Comparison of ENCODE assay signal across 7 worm cellular contexts in genomic region chrX:8791821-8792220, ce11.
A peak's percentile ranks its signal among the peaks of the same experiment; 100 is the strongest.
TF ChIP-seq lines count a peak whose summit lies in the region.

Gene chup-1, plus strand, starts transcription at chrX:8792160.

TF ChIP-seq in whole organism, L1 larva, 84 proteins besides CTCF, POLR2A, EP300 and RAD21 (continues in another document):
- peak; percentile 52 for TF ChIP-seq snu-23 (GFP tag; optimal IDR thresholded peaks at IDR 0.05; lab: Kevin White, UChicago)
- TF ChIP-seq efl-1 (optimal IDR thresholded peaks at IDR 0.05; lab: Kevin White, UChicago), result peak; percentile 18 to 35
- TF ChIP-seq efl-1 (GFP tag; optimal IDR thresholded peaks at IDR 0.05 in 1 of 2; lab: Kevin White, UChicago), result peak in 1 of 2 experiments; percentile 83
- no peak for TF ChIP-seq hlh-17 (GFP tag; optimal IDR thresholded peaks at IDR 0.05; lab: Kevin White, UChicago; ENCODE audit: borderline replicate concordance)
- TF ChIP-seq pag-3 (tag; optimal IDR thresholded peaks at IDR 0.05; lab: Kevin White, UChicago; ENCODE audit: borderline replicate concordance, insufficient read depth), result no peak
- no peak for TF ChIP-seq ets-5 (GFP tag; IDR thresholded peaks at IDR 0.05; lab: Robert Waterston, UW)
- TF ChIP-seq swsn-7 (tag; optimal IDR thresholded peaks at IDR 0.05; lab: Kevin White, UChicago), result no peak
- TF ChIP-seq lsy-2 (tag; optimal IDR thresholded peaks at IDR 0.05; lab: Kevin White, UChicago), result peak; percentile 13 to 55
- peak; percentile 34 for TF ChIP-seq nhr-71 (tag; optimal IDR thresholded peaks at IDR 0.05; lab: Kevin White, UChicago)
- peak in 1 of 3 experiments; percentile 48 for TF ChIP-seq dpl-1 (GFP tag; optimal IDR thresholded peaks at IDR 0.05; lab: Kevin White, UChicago)
- TF ChIP-seq mef-2 (tag; optimal IDR thresholded peaks at IDR 0.05; lab: Kevin White, UChicago), result no peak
- TF ChIP-seq blmp-1 (tag; optimal IDR thresholded peaks at IDR 0.05; lab: Kevin White, UChicago), result peak; percentile 73

TF ChIP-seq in whole organism, L2 larva, 48 proteins besides CTCF, POLR2A, EP300 and RAD21 (continues in another document):
- TF ChIP-seq C34F6.9 (tag; optimal IDR thresholded peaks at IDR 0.05; lab: Kevin White, UChicago) (peak; percentile 24), unc-62 (GFP tag; optimal IDR thresholded peaks at IDR 0.05; lab: Kevin White, UChicago) (no peak), sma-9 (GFP tag; optimal IDR thresholded peaks at IDR 0.05; lab: Kevin White, UChicago) (no peak), sma-9 (tag; optimal IDR thresholded peaks at IDR 0.05; lab: Kevin White, UChicago) (no peak), nhr-129 (tag; optimal IDR thresholded peaks at IDR 0.05; lab: Kevin White, UChicago) (peak; percentile 57), R02D3.7 (tag; optimal IDR thresholded peaks at IDR 0.05; lab: Kevin White, UChicago) (peak; percentile 61), ztf-11 (tag; optimal IDR thresholded peaks at IDR 0.05; lab: Kevin White, UChicago) (no peak), ZK546.5 (tag; optimal IDR thresholded peaks at IDR 0.05; lab: Kevin White, UChicago) (no peak), unc-55 (GFP tag; optimal IDR thresholded peaks at IDR 0.05; lab: Kevin White, UChicago) (peak; percentile 46), nhr-21 (tag; optimal IDR thresholded peaks at IDR 0.05; lab: Kevin White, UChicago) (peak; percentile 26), nhr-23 (tag; optimal IDR thresholded peaks at IDR 0.05; lab: Kevin White, UChicago) (no peak), dmd-4 (tag; optimal IDR thresholded peaks at IDR 0.05; lab: Kevin White, UChicago) (no peak), fos-1 (tag; optimal IDR thresholded peaks at IDR 0.05; lab: Kevin White, UChicago) (peak; percentile 30), sma-3 (GFP tag; optimal IDR thresholded peaks at IDR 0.05; lab: Kevin White, UChicago) (peak; percentile 25)

TF ChIP-seq in whole organism, L3 larva, 47 proteins besides CTCF, POLR2A, EP300 and RAD21:
- TF ChIP-seq nfya-1 (tag; optimal IDR thresholded peaks at IDR 0.05; lab: Kevin White, UChicago; ENCODE audit: insufficient read depth), result peak; percentile 41
- no peak for TF ChIP-seq fkh-10 (GFP tag; optimal IDR thresholded peaks at IDR 0.05; lab: Kevin White, UChicago)
- peak; percentile 60 for TF ChIP-seq pha-4 (tag; optimal IDR thresholded peaks at IDR 0.05; lab: Kevin White, UChicago)
- TF ChIP-seq elt-2 (tag; optimal IDR thresholded peaks at IDR 0.05; lab: Kevin White, UChicago), result peak; percentile 22
- TF ChIP-seq R02D3.7 (tag; optimal IDR thresholded peaks at IDR 0.05; lab: Kevin White, UChicago), result peak; percentile 89
- no peak for TF ChIP-seq aly-2 (tag; optimal IDR thresholded peaks at IDR 0.05; lab: Kevin White, UChicago)
- peak; percentile 55 for TF ChIP-seq lin-15B (tag; optimal IDR thresholded peaks at IDR 0.05; lab: Kevin White, UChicago)
- TF ChIP-seq lin-39 (tag; optimal IDR thresholded peaks at IDR 0.05; lab: Kevin White, UChicago), result peak; percentile 46
- peak; percentile 18 for TF ChIP-seq snpc-4 (tag; optimal IDR thresholded peaks at IDR 0.05; lab: Kevin White, UChicago)
- peak; percentile 33 for TF ChIP-seq egl-5 (tag; optimal IDR thresholded peaks at IDR 0.05; lab: Kevin White, UChicago)
- TF ChIP-seq lsy-12 (tag; optimal IDR thresholded peaks at IDR 0.05; lab: Kevin White, UChicago), result no peak
- no peak for TF ChIP-seq eor-1 (tag; optimal IDR thresholded peaks at IDR 0.05; lab: Kevin White, UChicago)

TF ChIP-seq in whole organism, L4 larva, 104 proteins besides CTCF, POLR2A, EP300 and RAD21 (continues in another document):
- no peak for TF ChIP-seq nhr-42 (GFP tag; IDR thresholded peaks at IDR 0.05; lab: Robert Waterston, UW)
- TF ChIP-seq mep-1 (tag; optimal IDR thresholded peaks at IDR 0.05; lab: Kevin White, UChicago), result peak; percentile 47
- TF ChIP-seq arid-1 (GFP tag; conservative IDR thresholded peaks at IDR 0.05; lab: Robert Waterston, UW), result no peak
- TF ChIP-seq F26F4.8 (GFP tag; conservative IDR thresholded peaks at IDR 0.05; lab: Robert Waterston, UW), result no peak
- TF ChIP-seq unc-130 (GFP tag; optimal IDR thresholded peaks at IDR 0.05; lab: Kevin White, UChicago), result no peak
- no peak for TF ChIP-seq lin-1 (GFP tag; IDR thresholded peaks at IDR 0.05; lab: Robert Waterston, UW)
- no peak for TF ChIP-seq nhr-76 (tag; optimal IDR thresholded peaks at IDR 0.05; lab: Kevin White, UChicago)
- TF ChIP-seq dmd-6 (GFP tag; IDR thresholded peaks at IDR 0.05; lab: Robert Waterston, UW), result 0 out of 2 replicates have a peak, but pooled peaks have one; percentile 13
- TF ChIP-seq lim-7 (GFP tag; IDR thresholded peaks at IDR 0.05; lab: Robert Waterston, UW), result no peak
- peak; percentile 52 for TF ChIP-seq mes-2 (tag; optimal IDR thresholded peaks at IDR 0.05; lab: Kevin White, UChicago; ENCODE audit: poor library complexity, severe bottlenecking)
- TF ChIP-seq zag-1 (tag; optimal IDR thresholded peaks at IDR 0.05; lab: Kevin White, UChicago), result no peak
- peak; percentile 60 for TF ChIP-seq hlh-30 (tag; optimal IDR thresholded peaks at IDR 0.05; lab: Kevin White, UChicago; ENCODE audit: insufficient read depth)
- TF ChIP-seq sdz-12 (GFP tag; optimal IDR thresholded peaks at IDR 0.05; lab: Kevin White, UChicago), result no peak
- TF ChIP-seq daf-19 (GFP tag; conservative IDR thresholded peaks at IDR 0.05; lab: Robert Waterston, UW), result no peak

TF ChIP-seq in whole organism, late embryonic, 69 proteins besides CTCF, POLR2A, EP300 and RAD21:
- TF ChIP-seq nfya-1 (tag; optimal IDR thresholded peaks at IDR 0.05; lab: Kevin White, UChicago) (peak; percentile 4), ceh-48 (tag; optimal IDR thresholded peaks at IDR 0.05; lab: Kevin White, UChicago) (peak; percentile 22), pqm-1 (tag; optimal IDR thresholded peaks at IDR 0.05; lab: Kevin White, UChicago) (no peak)

TF ChIP-seq in whole organism, mixed stage, embryonic, 35 proteins besides CTCF, POLR2A, EP300 and RAD21:
- peak; percentile 20 for TF ChIP-seq lin-13 (tag; optimal IDR thresholded peaks at IDR 0.05; lab: Kevin White, UChicago)
- TF ChIP-seq mep-1 (tag; optimal IDR thresholded peaks at IDR 0.05; lab: Kevin White, UChicago), result peak; percentile 68
- peak; percentile 58 for TF ChIP-seq ceh-39 (tag; optimal IDR thresholded peaks at IDR 0.05; lab: Kevin White, UChicago)
- TF ChIP-seq hlh-1 (tag; optimal IDR thresholded peaks at IDR 0.05; lab: Kevin White, UChicago), result peak; percentile 38
- TF ChIP-seq lin-32 (GFP tag; optimal IDR thresholded peaks at IDR 0.05; lab: Kevin White, UChicago), result peak; percentile 56
- no peak for TF ChIP-seq nhr-76 (tag; optimal IDR thresholded peaks at IDR 0.05; lab: Kevin White, UChicago)
TF ChIP-seq in whole organism, mixed stage, embryonic: peak in this region for 5.

TF ChIP-seq in whole organism, young adult, 124 proteins besides CTCF, POLR2A, EP300 and RAD21:
- TF ChIP-seq repo-1 (tag; optimal IDR thresholded peaks at IDR 0.05; lab: Kevin White, UChicago) (peak; percentile 7), lin-26 (GFP tag; IDR thresholded peaks at IDR 0.05; lab: Robert Waterston, UW) (no peak), madf-8 (GFP tag; conservative IDR thresholded peaks at IDR 0.05; lab: Robert Waterston, UW) (no peak), nfyb-1 (GFP tag; IDR thresholded peaks at IDR 0.05; lab: Robert Waterston, UW) (no peak), attf-5 (GFP tag; optimal IDR thresholded peaks at IDR 0.05; lab: Kevin White, UChicago) (peak; percentile 45), ztf-6 (GFP tag; IDR thresholded peaks at IDR 0.05; lab: Robert Waterston, UW) (no peak), rec-8 (tag; optimal IDR thresholded peaks at IDR 0.05; lab: Kevin White, UChicago) (no peak), xnd-1 (tag; optimal IDR thresholded peaks at IDR 0.05; lab: Kevin White, UChicago) (no peak), snpc-4 (GFP tag; optimal IDR thresholded peaks at IDR 0.05; lab: Kevin White, UChicago) (no peak), snpc-4 (tag; optimal IDR thresholded peaks at IDR 0.05; lab: Kevin White, UChicago) (no peak), F49E8.2 (tag; optimal IDR thresholded peaks at IDR 0.05; lab: Kevin White, UChicago; ENCODE audit: insufficient read depth) (no peak), bed-1 (GFP tag; IDR thresholded peaks at IDR 0.05; lab: Robert Waterston, UW) (no peak), cebp-1 (GFP tag; IDR thresholded peaks at IDR 0.05; lab: Robert Waterston, UW) (no peak), cebp-1 (tag; optimal IDR thresholded peaks at IDR 0.05; lab: Kevin White, UChicago) (peak; percentile 44), atf-7 (tag; optimal IDR thresholded peaks at IDR 0.05; lab: Kevin White, UChicago) (no peak), Y53G8AR.9 (GFP tag; conservative IDR thresholded peaks at IDR 0.05; lab: Robert Waterston, UW) (no peak), pbrm-1 (GFP tag; IDR thresholded peaks at IDR 0.05; lab: Robert Waterston, UW) (no peak), ztf-18 (tag; optimal IDR thresholded peaks at IDR 0.05; lab: Kevin White, UChicago) (no peak), mcd-1 (GFP tag; IDR thresholded peaks at IDR 0.05; lab: Robert Waterston, UW) (peak; percentile 68), zfh-2 (GFP tag; conservative IDR thresholded peaks at IDR 0.05; lab: Robert Waterston, UW) (no peak), F23B12.7 (tag; optimal IDR thresholded peaks at IDR 0.05; lab: Kevin White, UChicago; ENCODE audit: insufficient read depth) (no peak), lir-1 (GFP tag; conservative IDR thresholded peaks at IDR 0.05; lab: Robert Waterston, UW) (no peak), gei-17 (GFP tag; optimal IDR thresholded peaks at IDR 0.05; lab: Kevin White, UChicago) (no peak), nhr-80 (tag; optimal IDR thresholded peaks at IDR 0.05; lab: Kevin White, UChicago) (peak; percentile 32)
